Worm (Caenorhabditis elegans) whole organism, L4/young adult: Measurements from ENCODE around the gene col-42.

ENCODE experiments used
- W03F9.2 ChIP-seq: fragments of 150-350 bp; optimal IDR thresholded peaks from 2 replicates; lab custom pipeline; 2014; ENCODE audit warnings: missing biosample characterization, missing genetic modification characterization
- dao-5 ChIP-seq: sonication (generic microtip); optimal IDR thresholded peaks from 2 replicates; lab custom pipeline; 2016; ENCODE audit warnings: missing genotype, missing genetic modification characterization, moderate library complexity, missing compliant biosample characterization
- him-1 ChIP-seq: sonication (generic microtip); optimal IDR thresholded peaks from 2 replicates; lab custom pipeline; 2016; ENCODE audit warnings: missing genotype, missing genetic modification reagents, missing genetic modification characterization, missing compliant biosample characterization

Gene col-42

ce11 chrV:18637544-18638366, 529 bp upstream of the col-42 start:
- TF ChIP-seq dao-5 (no peak), him-1 (no peak)

- TF ChIP-seq W03F9.2 (tag; lab: Kevin White, UChicago) (no peak), him-1 (no peak), dao-5 (no peak)
Observed at ce11 chrV:18639074-18639473, 790 bp downstream of the col-42 start.

ce11 chrV:18639601-18640354, 1.5 kb downstream of the col-42 start, which contains the start of gene egas-1:
Gene egas-1 (plus strand): TSS chrV:18640304.
- TF ChIP-seq him-1 (no peak), W03F9.2 (tag; lab: Kevin White, UChicago) (no peak), dao-5 (no peak)

ce11 chrV:18644258-18644657, 6.0 kb downstream of the col-42 start:
- TF ChIP-seq him-1, result no peak
- TF ChIP-seq dao-5, result no peak
- TF ChIP-seq W03F9.2 (tag; lab: Kevin White, UChicago), result no peak

ce11 chrV:18650043-18650442, 11.8 kb downstream of the col-42 start, which contains the start of gene egas-2:
Gene egas-2 (plus strand): TSS chrV:18650343.
- TF ChIP-seq dao-5, result no peak
- no peak for TF ChIP-seq him-1
- no peak for TF ChIP-seq W03F9.2 (tag; lab: Kevin White, UChicago)

- TF ChIP-seq dao-5 (no peak), W03F9.2 (tag; lab: Kevin White, UChicago) (no peak), him-1 (no peak)
Observed at ce11 chrV:18656363-18656762, 18.1 kb downstream of the col-42 start.

ce11 chrV:18657391-18657790, 19.1 kb downstream of the col-42 start:
- TF ChIP-seq him-1 (no peak), W03F9.2 (tag; lab: Kevin White, UChicago) (no peak), dao-5 (no peak)

- TF ChIP-seq W03F9.2 (tag; lab: Kevin White, UChicago), result no peak
- TF ChIP-seq him-1, result no peak
- no peak for TF ChIP-seq dao-5
Observed at ce11 chrV:18658914-18659313, 20.6 kb downstream of the col-42 start.

ce11 chrV:18662333-18662732, 24.0 kb downstream of the col-42 start:
- TF ChIP-seq him-1, result no peak
- no peak for TF ChIP-seq W03F9.2 (tag; lab: Kevin White, UChicago)
- TF ChIP-seq dao-5, result no peak

ce11 chrV:18664026-18664425, 25.7 kb downstream of the col-42 start, which contains the start of gene Y69H2.3:
Gene Y69H2.3 (minus strand): TSS chrV:18664126.
- no peak for TF ChIP-seq W03F9.2 (tag; lab: Kevin White, UChicago)
- TF ChIP-seq him-1, result no peak
- no peak for TF ChIP-seq dao-5

ce11 chrV:18667179-18667578, 28.9 kb downstream of the col-42 start:
- TF ChIP-seq dao-5 (no peak), W03F9.2 (tag; lab: Kevin White, UChicago) (no peak), him-1 (no peak)

ce11 chrV:18670017-18670416, 31.7 kb downstream of the col-42 start, which contains the start of gene Y69H2.10:
Gene Y69H2.10 (plus strand): TSS chrV:18670317.
- no peak for TF ChIP-seq dao-5
- no peak for TF ChIP-seq W03F9.2 (tag; lab: Kevin White, UChicago)
- TF ChIP-seq him-1, result no peak

- no peak for TF ChIP-seq him-1
- TF ChIP-seq W03F9.2 (tag; lab: Kevin White, UChicago), result no peak
- no peak for TF ChIP-seq dao-5
Observed at ce11 chrV:18671811-18672210, 33.5 kb downstream of the col-42 start.

ce11 chrV:18674367-18674766, 36.1 kb downstream of the col-42 start:
- TF ChIP-seq W03F9.2 (tag; lab: Kevin White, UChicago) (no peak), dao-5 (no peak), him-1 (no peak)

ce11 chrV:18684455-18684987, 46.2 kb downstream of the col-42 start, which contains the start of gene Y69H2.17:
Gene Y69H2.17 (plus strand): TSS chrV:18684937.
- TF ChIP-seq W03F9.2 (tag; lab: Kevin White, UChicago), result no peak
- TF ChIP-seq him-1, result no peak
- no peak for TF ChIP-seq dao-5
